Fruit fly (Drosophila melanogaster) whole organism: ENCODE measurements around the gene CG33645.

ENCODE experiments used
- CG8478 ChIP-seq: fragments of >200 bp; optimal IDR thresholded peaks from 2 replicates; lab custom pipeline; 2018; ENCODE audit warnings: inconsistent platforms
- usp ChIP-seq: fragments of >200 bp; optimal IDR thresholded peaks from 2 replicates; lab custom pipeline; 2017; ENCODE audit warnings: missing biosample characterization, missing genetic modification characterization, mixed read lengths

- TF ChIP-seq usp (GFP tag; lab: Kevin White, UChicago) (no peak), CG8478 (lab: Kevin White, UChicago) (no peak)
These were observed 22.8 kb downstream of the CG33645 start for dm6 chr2L:13555397-13555796.
